Worm (Caenorhabditis elegans): ENCODE data around the gene unc-69.
A peak's percentile ranks its signal among the peaks of the same experiment; 100 is the strongest.

Gene unc-69

ce11 chrIII:10331232-10331631 is 12.5 kb downstream of the unc-69 start:
- no peak for TF ChIP-seq R02D3.7 (tag; optimal IDR thresholded peaks at IDR 0.05)
- TF ChIP-seq lim-7 (GFP tag; IDR thresholded peaks at IDR 0.05), result no peak
- peak; percentile 31 for TF ChIP-seq aha-1 (tag)
- TF ChIP-seq madf-5 (GFP tag; IDR thresholded peaks at IDR 0.05), result no peak
- peak; percentile 17; the same call in 1 of the 2 replicates for TF ChIP-seq mdt-29 (GFP tag; IDR thresholded peaks at IDR 0.05)
- TF ChIP-seq nhr-6 (tag; optimal IDR thresholded peaks at IDR 0.05), result peak; percentile 15
- TF ChIP-seq hif-1 (tag; optimal IDR thresholded peaks at IDR 0.05), result peak in 1 of 2 experiments; percentile 25
- TF ChIP-seq ama-1 (optimal IDR thresholded peaks at IDR 0.05), result peak; percentile 42
- no peak for TF ChIP-seq daf-16 (GFP tag; optimal IDR thresholded peaks at IDR 0.05)
- TF ChIP-seq daf-16 (tag; optimal IDR thresholded peaks at IDR 0.05), result peak; percentile 59
- no peak for TF ChIP-seq ces-1 (GFP tag; optimal IDR thresholded peaks at IDR 0.05)
- TF ChIP-seq Y5F2A.4 (GFP tag; optimal IDR thresholded peaks at IDR 0.05), result no peak
- TF ChIP-seq aly-2 (tag; optimal IDR thresholded peaks at IDR 0.05), result no peak
- 0 out of 2 replicates have a peak, but pooled peaks have one; percentile 32 for TF ChIP-seq pha-4 (GFP tag; IDR thresholded peaks at IDR 0.05)
- peak; percentile 64 for TF ChIP-seq pha-4 (tag; optimal IDR thresholded peaks at IDR 0.05)
- TF ChIP-seq hlh-11 (tag; optimal IDR thresholded peaks at IDR 0.05), result peak; percentile 29
- no peak for TF ChIP-seq F44E2.7 (GFP tag; IDR thresholded peaks at IDR 0.05)
- TF ChIP-seq set-16 (GFP tag; IDR thresholded peaks at IDR 0.05), result no peak
- TF ChIP-seq skn-1 (tag; optimal IDR thresholded peaks at IDR 0.05), result no peak
- peak; percentile 26 for TF ChIP-seq dve-1 (tag; optimal IDR thresholded peaks at IDR 0.05; ENCODE audit: insufficient read depth)
- TF ChIP-seq duxl-1 (tag; optimal IDR thresholded peaks at IDR 0.05; ENCODE audit: poor library complexity), result no peak
- peak; percentile 1 for TF ChIP-seq mep-1 (tag; optimal IDR thresholded peaks at IDR 0.05)

ce11 chrIII:10332560-10332959 is 13.8 kb downstream of the unc-69 start, which contains the start of gene T07C4.12:
TSS of gene T07C4.12 (minus strand) at chrIII:10332660.
- TF ChIP-seq F37D6.2 (tag; optimal IDR thresholded peaks at IDR 0.05) (no peak), nhr-48 (tag; optimal IDR thresholded peaks at IDR 0.05) (no peak), daf-12 (tag; optimal IDR thresholded peaks at IDR 0.05) (no peak), lir-3 (tag; optimal IDR thresholded peaks at IDR 0.05) (no peak), hlh-11 (tag; optimal IDR thresholded peaks at IDR 0.05) (no peak), aha-1 (tag) (no peak), rbr-2 (tag; optimal IDR thresholded peaks at IDR 0.05) (no peak), saeg-2 (GFP tag; IDR thresholded peaks at IDR 0.05) (no peak), zip-11 (GFP tag; IDR thresholded peaks at IDR 0.05) (no peak)

- TF ChIP-seq sdz-12 (GFP tag; optimal IDR thresholded peaks at IDR 0.05), result no peak
- TF ChIP-seq dmd-9 (GFP tag; IDR thresholded peaks at IDR 0.05), result no peak
- TF ChIP-seq nhr-76 (tag; optimal IDR thresholded peaks at IDR 0.05), result no peak
- peak in 1 of 2 experiments; percentile 42 for TF ChIP-seq mdl-1 (tag; optimal IDR thresholded peaks at IDR 0.05)
- TF ChIP-seq cey-2 (tag; optimal IDR thresholded peaks at IDR 0.05; ENCODE audit: borderline replicate concordance, insufficient read depth), result no peak
- peak; percentile 64 for TF ChIP-seq nhr-6 (tag; optimal IDR thresholded peaks at IDR 0.05)
- TF ChIP-seq nhr-77 (tag; optimal IDR thresholded peaks at IDR 0.05), result peak; percentile 71
- TF ChIP-seq ama-1 (optimal IDR thresholded peaks at IDR 0.05), result peak; percentile 79
- no peak for TF ChIP-seq daf-12 (tag; optimal IDR thresholded peaks at IDR 0.05)
- TF ChIP-seq nhr-42 (GFP tag; IDR thresholded peaks at IDR 0.05), result 0 out of 2 replicates have a peak, but pooled peaks have one; percentile 67
- TF ChIP-seq nhr-111 (GFP tag; optimal IDR thresholded peaks at IDR 0.05), result no peak
- peak; percentile 44 for TF ChIP-seq nhr-48 (tag; optimal IDR thresholded peaks at IDR 0.05)
- 0 out of 2 replicates have a peak, but pooled peaks have one; percentile 41 for TF ChIP-seq madf-9 (GFP tag; conservative IDR thresholded peaks at IDR 0.05)
- no peak for TF ChIP-seq nhr-10 (tag; optimal IDR thresholded peaks at IDR 0.05)
- peak; percentile 76; the same call in 1 of the 2 replicates for TF ChIP-seq pha-4 (GFP tag; IDR thresholded peaks at IDR 0.05)
- TF ChIP-seq pha-4 (tag; optimal IDR thresholded peaks at IDR 0.05), result no peak
- peak; percentile 75 for TF ChIP-seq spr-3 (GFP tag; optimal IDR thresholded peaks at IDR 0.05)
- TF ChIP-seq daf-8 (GFP tag; IDR thresholded peaks at IDR 0.05), result no peak
- TF ChIP-seq nhr-41 (GFP tag; IDR thresholded peaks at IDR 0.05), result peak; percentile 49; the same call in 1 of the 2 replicates
- TF ChIP-seq pqm-1 (tag; optimal IDR thresholded peaks at IDR 0.05), result no peak
- no peak for TF ChIP-seq Y75B8A.6 (GFP tag; IDR thresholded peaks at IDR 0.05)
- TF ChIP-seq spr-1 (tag; optimal IDR thresholded peaks at IDR 0.05), result peak; percentile 80
- no peak for TF ChIP-seq attf-4 (tag; optimal IDR thresholded peaks at IDR 0.05)
- TF ChIP-seq nhr-11 (tag; optimal IDR thresholded peaks at IDR 0.05), result peak; percentile 61
- peak; percentile 78 for TF ChIP-seq zfp-3 (GFP tag; conservative IDR thresholded peaks at IDR 0.05)
- no peak for TF ChIP-seq zfp-2 (tag; optimal IDR thresholded peaks at IDR 0.05)
Observed at ce11 chrIII:10333961-10334542, 15.3 kb downstream of the unc-69 start, which contains the start of the genes jmjd-4 and mev-1. TSS of gene jmjd-4 (minus strand) at chrIII:10334018. TSS of gene mev-1 (plus strand) at chrIII:10334277.
